Worm (Caenorhabditis elegans) whole organism, L3 larva: Measurements from ENCODE around the gene zif-1.

Experiments
- R02D3.7 ChIP-seq: fragments of 150-350 bp; optimal IDR thresholded peaks from 2 replicates; lab custom pipeline; 2014; ENCODE audit warnings: missing biosample characterization, missing genetic modification characterization
- ZK546.5 ChIP-seq: sonication (generic microtip); optimal IDR thresholded peaks from 2 replicates; lab custom pipeline; 2017; ENCODE audit warnings: missing biosample characterization, missing genetic modification characterization
- aly-2 ChIP-seq: fragments of 150-350 bp; optimal IDR thresholded peaks from 2 replicates; lab custom pipeline; 2014; ENCODE audit warnings: missing biosample characterization, missing genetic modification characterization
- ama-1 ChIP-seq: fragments of 150-350 bp; optimal IDR thresholded peaks from 2 replicates; lab custom pipeline; 2018
- ceh-28 ChIP-seq: fragments of 150-350 bp; optimal IDR thresholded peaks from 2 replicates; lab custom pipeline; 2014; ENCODE audit warnings: missing biosample characterization, missing genetic modification reagents, missing genetic modification characterization
- ceh-82 ChIP-seq: fragments of 150-350 bp; optimal IDR thresholded peaks from 2 replicates; lab custom pipeline; 2014; ENCODE audit warnings: missing biosample characterization, missing genetic modification characterization
- ceh-9 ChIP-seq: sonication (generic microtip); optimal IDR thresholded peaks from 2 replicates; lab custom pipeline; 2018; ENCODE audit warnings: missing biosample characterization, missing genetic modification characterization
- daf-12 ChIP-seq: fragments of 150-350 bp; optimal IDR thresholded peaks from 2 replicates; lab custom pipeline; 2014; ENCODE audit warnings: missing biosample characterization, missing genetic modification reagents, missing genetic modification characterization
- egl-27 ChIP-seq: sonication (generic microtip); optimal IDR thresholded peaks from 4 replicates; lab custom pipeline; 2017; ENCODE audit warnings: missing biosample characterization, missing genetic modification reagents, missing genetic modification characterization
- egl-5 ChIP-seq: fragments of 150-350 bp; optimal IDR thresholded peaks from 2 replicates; lab custom pipeline; 2017; ENCODE audit warnings: missing biosample characterization, missing genetic modification reagents, missing genetic modification characterization, inconsistent platforms
- elt-1 ChIP-seq: fragments of 150-350 bp; optimal IDR thresholded peaks from 2 replicates; lab custom pipeline; 2014; ENCODE audit warnings: missing biosample characterization, missing genetic modification characterization
- elt-2 ChIP-seq: sonication (generic microtip); optimal IDR thresholded peaks from 2 replicates; lab custom pipeline; 2016; ENCODE audit warnings: missing genetic modification reagents, mild to moderate bottlenecking, missing genetic modification characterization, missing compliant biosample characterization
- eor-1 ChIP-seq, 2 experiments: fragments of 150-350 bp; optimal IDR thresholded peaks; 2 replicates each; lab custom pipeline; 2014 to 2018; ENCODE audit warnings: missing biosample characterization in 2 of 2, missing genetic modification characterization in 2 of 2
- fkh-10 ChIP-seq: sonication (generic microtip); optimal IDR thresholded peaks from 2 replicates; lab custom pipeline; 2017; ENCODE audit warnings: missing biosample characterization, missing genetic modification reagents, missing genetic modification characterization
- fos-1 ChIP-seq: fragments of 150-350 bp; optimal IDR thresholded peaks from 2 replicates; lab custom pipeline; 2014; ENCODE audit warnings: missing biosample characterization, missing genetic modification characterization
- jun-1 ChIP-seq: fragments of 150-350 bp; optimal IDR thresholded peaks from 2 replicates; lab custom pipeline; 2014; ENCODE audit warnings: missing biosample characterization, missing genetic modification reagents, missing genetic modification characterization
- lin-15B ChIP-seq: fragments of 150-350 bp; optimal IDR thresholded peaks from 2 replicates; lab custom pipeline; 2014; ENCODE audit warnings: missing biosample characterization, missing genetic modification characterization
- lsy-12 ChIP-seq: sonication (generic microtip); optimal IDR thresholded peaks from 2 replicates; lab custom pipeline; 2016; ENCODE audit warnings: mild to moderate bottlenecking, missing genetic modification characterization, missing compliant biosample characterization
- mdl-1 ChIP-seq: fragments of 150-350 bp; optimal IDR thresholded peaks from 2 replicates; lab custom pipeline; 2014; ENCODE audit warnings: missing biosample characterization, missing genetic modification characterization
- mml-1 ChIP-seq: fragments of 150-350 bp; sonication (generic microtip); optimal IDR thresholded peaks from 3 replicates; lab custom pipeline; 2014; ENCODE audit warnings: missing biosample characterization, missing genetic modification characterization
- nfya-1 ChIP-seq: sonication (generic microtip); optimal IDR thresholded peaks from 2 replicates; lab custom pipeline; 2017; ENCODE audit warnings: missing genetic modification characterization, mild to moderate bottlenecking, missing compliant biosample characterization, antibody characterized with exemption, moderate library complexity; ENCODE audit not compliant: insufficient read depth
- nhr-11 ChIP-seq: fragments of 150-350 bp; optimal IDR thresholded peaks from 2 replicates; lab custom pipeline; 2014; ENCODE audit warnings: missing biosample characterization, missing genetic modification characterization
- nhr-23 ChIP-seq: fragments of 150-350 bp; optimal IDR thresholded peaks from 2 replicates; lab custom pipeline; 2014; ENCODE audit warnings: missing biosample characterization, missing genetic modification reagents, missing genetic modification characterization
- nhr-237 ChIP-seq: fragments of 150-350 bp; optimal IDR thresholded peaks from 2 replicates; lab custom pipeline; 2014; ENCODE audit warnings: missing biosample characterization, missing genetic modification characterization
- nhr-25 ChIP-seq: sonication (generic microtip); optimal IDR thresholded peaks from 2 replicates; lab custom pipeline; 2017; ENCODE audit warnings: missing biosample characterization, missing genetic modification characterization
- nhr-28 ChIP-seq: fragments of 150-350 bp; optimal IDR thresholded peaks from 2 replicates; lab custom pipeline; 2014; ENCODE audit warnings: missing biosample characterization, missing genetic modification characterization
- nhr-76 ChIP-seq: fragments of 150-350 bp; sonication (generic microtip); optimal IDR thresholded peaks from 5 replicates; lab custom pipeline; 2014; ENCODE audit warnings: missing biosample characterization, missing genetic modification characterization
- pha-4 ChIP-seq: fragments of 150-350 bp; optimal IDR thresholded peaks from 2 replicates; lab custom pipeline; 2014; ENCODE audit warnings: missing biosample characterization, missing genetic modification reagents, missing genetic modification characterization
- pqm-1 ChIP-seq: fragments of 150-350 bp; optimal IDR thresholded peaks from 2 replicates; lab custom pipeline; 2017; ENCODE audit warnings: missing biosample characterization, missing genetic modification characterization, inconsistent platforms
- sea-2 ChIP-seq: fragments of 150-350 bp; sonication (generic microtip); optimal IDR thresholded peaks from 4 replicates; lab custom pipeline; 2014; ENCODE audit warnings: missing biosample characterization, missing genetic modification reagents, missing genetic modification characterization
- skn-1 ChIP-seq: fragments of 150-350 bp; optimal IDR thresholded peaks from 2 replicates; lab custom pipeline; 2014; ENCODE audit warnings: missing biosample characterization, missing genetic modification characterization
- snpc-4 ChIP-seq: fragments of 150-350 bp; optimal IDR thresholded peaks from 2 replicates; lab custom pipeline; 2014; ENCODE audit warnings: missing biosample characterization, missing genetic modification characterization
- unc-39 ChIP-seq: sonication (generic microtip); optimal IDR thresholded peaks from 4 replicates; lab custom pipeline; 2017; ENCODE audit warnings: missing biosample characterization, missing genetic modification characterization
- unc-62 ChIP-seq: fragments of 150-350 bp; sonication (generic microtip); optimal IDR thresholded peaks from 4 replicates; lab custom pipeline; 2014; ENCODE audit warnings: missing biosample characterization, missing genetic modification reagents, missing genetic modification characterization
- ztf-11 ChIP-seq: fragments of 150-350 bp; optimal IDR thresholded peaks from 2 replicates; lab custom pipeline; 2014; ENCODE audit warnings: missing biosample characterization, missing genetic modification characterization

Gene zif-1

ce11 chrIII:9023601-9024000 lies 21.0 kb downstream of the zif-1 start:
- TF ChIP-seq elt-2 (tag; lab: Kevin White, UChicago) (no peak), unc-62 (GFP tag; lab: Kevin White, UChicago) (no peak), ceh-82 (tag; lab: Kevin White, UChicago) (no peak), nhr-28 (tag; lab: Kevin White, UChicago) (no peak), ZK546.5 (tag; lab: Kevin White, UChicago) (no peak), egl-27 (no peak), snpc-4 (tag; lab: Kevin White, UChicago) (no peak), mdl-1 (no peak), fos-1 (tag; lab: Kevin White, UChicago) (no peak), skn-1 (tag; lab: Kevin White, UChicago) (no peak), ama-1 (no peak), aly-2 (tag; lab: Kevin White, UChicago) (no peak), nhr-76 (no peak), nfya-1 (no peak)

ce11 chrIII:9026951-9027350 lies 24.4 kb downstream of the zif-1 start, which contains the start of gene F59B2.13:
Gene F59B2.13 (minus strand): TSS chrIII:9027051.
- TF ChIP-seq pha-4 (no peak), snpc-4 (tag; lab: Kevin White, UChicago) (no peak), R02D3.7 (no peak), ceh-28 (tag; lab: Kevin White, UChicago) (no peak), egl-5 (tag; lab: Kevin White, UChicago) (no peak), ztf-11 (tag; lab: Kevin White, UChicago) (no peak), ceh-9 (tag; lab: Kevin White, UChicago) (no peak), fkh-10 (GFP tag; lab: Kevin White, UChicago) (no peak), sea-2 (no peak), nhr-237 (no peak), eor-1 (tag; optimal IDR thresholded peaks at IDR 0.05; lab: Kevin White, UChicago) (no peak), daf-12 (tag; lab: Kevin White, UChicago) (no peak), nhr-25 (tag; lab: Kevin White, UChicago) (no peak), lin-15B (tag; lab: Kevin White, UChicago) (no peak), nfya-1 (no peak), lsy-12 (no peak), pqm-1 (tag; lab: Kevin White, UChicago) (no peak), jun-1 (tag; lab: Kevin White, UChicago) (no peak)

- TF ChIP-seq unc-39 (tag; lab: Kevin White, UChicago) (no peak), R02D3.7 (no peak), mml-1 (tag; lab: Kevin White, UChicago) (no peak), nfya-1 (no peak), nhr-76 (no peak), daf-12 (tag; lab: Kevin White, UChicago) (no peak), pha-4 (no peak), pqm-1 (tag; lab: Kevin White, UChicago) (peak; percentile 11), ceh-82 (tag; lab: Kevin White, UChicago) (no peak), elt-2 (tag; lab: Kevin White, UChicago) (peak; percentile 60)
Measured at ce11 chrIII:9030818-9031217, 28.2 kb downstream of the zif-1 start.

- no peak for TF ChIP-seq nhr-11 (tag; lab: Kevin White, UChicago)
- peak; percentile 57 for TF ChIP-seq elt-2 (tag; lab: Kevin White, UChicago)
- TF ChIP-seq pha-4 = peak; percentile 10
- TF ChIP-seq jun-1 (tag; lab: Kevin White, UChicago) = peak; percentile 51
- no peak for TF ChIP-seq unc-39 (tag; lab: Kevin White, UChicago)
- no peak for TF ChIP-seq elt-1 (tag; lab: Kevin White, UChicago)
- no peak for TF ChIP-seq pqm-1 (tag; lab: Kevin White, UChicago)
- TF ChIP-seq nhr-76 = no peak
Measured at ce11 chrIII:9034133-9034532, 31.6 kb downstream of the zif-1 start.

- TF ChIP-seq aly-2 (tag; lab: Kevin White, UChicago) (no peak), pqm-1 (tag; lab: Kevin White, UChicago) (peak; percentile 62), nfya-1 (no peak), elt-2 (tag; lab: Kevin White, UChicago) (peak; percentile 89), nhr-23 (tag; lab: Kevin White, UChicago) (no peak), jun-1 (tag; lab: Kevin White, UChicago) (no peak)
Measured at ce11 chrIII:9035037-9035436, 32.5 kb downstream of the zif-1 start.
